Fruit fly (Drosophila melanogaster): ENCODE measurements around the gene Ostgamma.

dm6 chr2L:8280225-8280624, 27.8 kb downstream of the Ostgamma start:
- TF ChIP-seq CG14711 (tag; optimal IDR thresholded peaks at IDR 0.05) = no peak
- no peak for TF ChIP-seq ovo (GFP tag; optimal IDR thresholded peaks at IDR 0.05)
- no peak for TF ChIP-seq CG5204 (GFP tag; optimal IDR thresholded peaks at IDR 0.05)
- TF ChIP-seq CG7045 (GFP tag; optimal IDR thresholded peaks at IDR 0.05) = no peak
- no peak for TF ChIP-seq Hr96 (GFP tag; optimal IDR thresholded peaks at IDR 0.05)
- no peak for TF ChIP-seq kay (GFP tag; ENCODE audit: borderline replicate concordance)
- no peak for TF ChIP-seq cic (GFP tag; optimal IDR thresholded peaks at IDR 0.05)
- TF ChIP-seq pad (GFP tag; optimal IDR thresholded peaks at IDR 0.05) = no peak
- TF ChIP-seq Crg-1 (GFP tag; optimal IDR thresholded peaks at IDR 0.05) = no peak
- no peak for TF ChIP-seq tj (GFP tag; optimal IDR thresholded peaks at IDR 0.05)
- no peak for TF ChIP-seq toe (GFP tag; optimal IDR thresholded peaks at IDR 0.05)
- no peak for TF ChIP-seq CG12768 (GFP tag; optimal IDR thresholded peaks at IDR 0.05)
